Fruit fly (Drosophila melanogaster) whole organism, wandering third instar larva: Measurements from ENCODE around the gene Dad.

ENCODE experiments used
- dsf ChIP-seq: sonication (Bioruptor generic); optimal IDR thresholded peaks from 2 replicates; lab custom pipeline; 2016; ENCODE audit warnings: missing biosample characterization, missing genetic modification characterization, borderline replicate concordance
- fru ChIP-seq: fragments of 200-800 bp; sonication (Bioruptor generic); optimal IDR thresholded peaks from 3 replicates; lab custom pipeline; 2016; ENCODE audit warnings: missing biosample characterization, mild to moderate bottlenecking, missing genetic modification characterization
- pan ChIP-seq: fragments of >200 bp; optimal IDR thresholded peaks from 2 replicates; lab custom pipeline; 2017
- psq ChIP-seq: fragments of 200-800 bp; sonication (Bioruptor generic); optimal IDR thresholded peaks from 3 replicates; lab custom pipeline; 2017; ENCODE audit warnings: missing biosample characterization, mild to moderate bottlenecking, missing genetic modification characterization, moderate library complexity
- sage ChIP-seq: fragments of 200-800 bp; sonication (Bioruptor generic); optimal IDR thresholded peaks from 2 replicates; lab custom pipeline; 2016; ENCODE audit warnings: missing biosample characterization, mild to moderate bottlenecking, missing genetic modification characterization

DNA sequence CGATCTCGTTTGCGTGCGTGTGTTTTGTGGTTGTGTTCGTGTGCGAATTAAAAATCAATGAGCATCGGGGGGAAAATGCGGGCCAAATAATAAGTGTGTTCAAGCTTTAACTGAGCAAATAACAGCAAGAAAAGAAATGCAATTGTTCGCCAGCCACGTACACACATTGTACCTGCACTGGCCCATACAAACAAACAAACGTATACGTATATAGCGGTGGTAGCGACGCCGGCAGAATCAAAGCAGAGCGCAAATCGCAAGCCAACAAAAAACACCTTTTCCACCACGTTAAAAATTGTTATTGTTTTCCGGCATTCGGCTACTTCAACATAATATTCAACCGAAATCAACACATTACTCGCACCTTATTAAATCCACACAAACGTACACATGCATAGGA is 721 bp downstream of the Dad start:
- TF ChIP-seq pan, result no peak
- TF ChIP-seq psq, result no peak
- no peak for TF ChIP-seq sage
- no peak for TF ChIP-seq dsf (GFP tag; lab: Kevin White, UChicago)
- TF ChIP-seq fru (GFP tag; lab: Kevin White, UChicago), result no peak
